Worm (Caenorhabditis elegans) whole organism, L4 larva: ENCODE measurements around the gene F59G1.4.
A peak's percentile ranks its signal among the peaks of the same experiment; 100 is the strongest.

Experiments used
- D1046.2 ChIP-seq: fragments of 200-800 bp; sonication (Bioruptor generic); IDR thresholded peaks from 2 replicates; pipeline ENCODE4 v1.3.6; 2022; ENCODE audit warnings: missing genetic modification characterization, missing compliant biosample characterization
- T20F7.1 ChIP-seq: fragments of 200-800 bp; sonication (Bioruptor generic); optimal IDR thresholded peaks from 2 replicates; lab custom pipeline; 2018; ENCODE audit warnings: mild to moderate bottlenecking, missing genetic modification characterization, missing compliant biosample characterization
- T26A8.4 ChIP-seq: fragments of 200-800 bp; sonication (Bioruptor generic); IDR thresholded peaks from 2 replicates; pipeline ENCODE4 v1.3.6; 2022; ENCODE audit warnings: missing genetic modification characterization, missing compliant biosample characterization
- Y105C5A.15 ChIP-seq: fragments of 200-800 bp; sonication (Bioruptor generic); IDR thresholded peaks from 2 replicates; pipeline ENCODE4 v1.3.6; 2022; ENCODE audit warnings: missing genetic modification characterization, missing compliant biosample characterization
- Y75B8A.6 ChIP-seq: fragments of 200-800 bp; sonication (Bioruptor generic); IDR thresholded peaks from 2 replicates; pipeline ENCODE4 v1.3.6; 2022; ENCODE audit warnings: missing genetic modification reagents, missing genetic modification characterization, missing compliant biosample characterization
- ZK337.2 ChIP-seq: fragments of 200-800 bp; sonication (Bioruptor generic); IDR thresholded peaks from 2 replicates; pipeline ENCODE4 v1.3.6; 2022; ENCODE audit warnings: missing genetic modification reagents, missing genetic modification characterization, missing compliant biosample characterization
- ZK546.5 ChIP-seq, 2 experiments: sonication (generic microtip); optimal IDR thresholded peaks; 2 replicates each; lab custom pipeline; 2017; ENCODE audit warnings: missing biosample characterization in 2 of 2, missing genetic modification characterization in 2 of 2
- aha-1 ChIP-seq: fragments of 150-350 bp; peaks from one replicate; lab custom pipeline; 2014; ENCODE audit warnings: missing biosample characterization, missing genetic modification characterization
- aly-2 ChIP-seq: sonication (generic microtip); optimal IDR thresholded peaks from 2 replicates; lab custom pipeline; 2018; ENCODE audit warnings: missing biosample characterization, missing genetic modification characterization
- ama-1 ChIP-seq: fragments of 150-350 bp; optimal IDR thresholded peaks from 2 replicates; lab custom pipeline; 2014; ENCODE audit warnings: inconsistent platforms, mixed read lengths
- arid-1 ChIP-seq: fragments of 200-800 bp; sonication (Bioruptor generic); conservative IDR thresholded peaks from 2 replicates; pipeline ENCODE4 v1.3.6; 2022; ENCODE audit warnings: missing genetic modification reagents, missing genetic modification characterization, missing compliant biosample characterization
- attf-4 ChIP-seq: sonication (generic microtip); optimal IDR thresholded peaks from 3 replicates; lab custom pipeline; 2017; ENCODE audit warnings: missing biosample characterization, missing genetic modification characterization
- ceh-20 ChIP-seq: fragments of 200-800 bp; sonication (Bioruptor generic); IDR thresholded peaks from 2 replicates; pipeline ENCODE4 v1.3.6; 2022; ENCODE audit warnings: missing genetic modification reagents, missing genetic modification characterization, missing compliant biosample characterization
- ceh-44 ChIP-seq: fragments of 200-800 bp; sonication (Bioruptor generic); IDR thresholded peaks from 2 replicates; pipeline ENCODE4 v1.3.6; 2022; ENCODE audit warnings: missing genetic modification reagents, missing genetic modification characterization, missing compliant biosample characterization
- ceh-62 ChIP-seq: sonication (generic microtip); optimal IDR thresholded peaks from 2 replicates; lab custom pipeline; 2017; ENCODE audit warnings: missing biosample characterization, missing genetic modification characterization
- ces-1 ChIP-seq: fragments of 150-350 bp; sonication (generic microtip); optimal IDR thresholded peaks from 4 replicates; lab custom pipeline; 2014; ENCODE audit warnings: missing biosample characterization, missing genetic modification reagents, missing genetic modification characterization
- ctbp-1 ChIP-seq: fragments of 200-800 bp; sonication (Bioruptor generic); IDR thresholded peaks from 2 replicates; pipeline ENCODE4 v1.3.6; 2022; ENCODE audit warnings: missing genetic modification reagents, missing genetic modification characterization, missing compliant biosample characterization
- daf-8 ChIP-seq: fragments of 200-800 bp; sonication (Bioruptor generic); IDR thresholded peaks from 2 replicates; pipeline ENCODE4 v1.3.6; 2022; ENCODE audit warnings: missing genetic modification characterization, missing compliant biosample characterization
- dmd-9 ChIP-seq: fragments of 200-800 bp; sonication (Bioruptor generic); IDR thresholded peaks from 2 replicates; pipeline ENCODE4 v1.3.6; 2022; ENCODE audit warnings: missing genetic modification reagents, missing genetic modification characterization, missing compliant biosample characterization
- dpl-1 ChIP-seq: fragments of 150-350 bp; optimal IDR thresholded peaks from 2 replicates; lab custom pipeline; 2014; ENCODE audit warnings: missing biosample characterization, missing genetic modification reagents, missing genetic modification characterization
- egl-43 ChIP-seq: fragments of 200-800 bp; sonication (Bioruptor generic); IDR thresholded peaks from 2 replicates; pipeline ENCODE4 v1.3.6; 2022; ENCODE audit warnings: missing genetic modification reagents, missing genetic modification characterization, missing compliant biosample characterization
- fkh-10 ChIP-seq: fragments of 150-350 bp; optimal IDR thresholded peaks from 2 replicates; lab custom pipeline; 2014; ENCODE audit warnings: missing biosample characterization, missing genetic modification reagents, missing genetic modification characterization
- gei-8 ChIP-seq: fragments of 200-800 bp; sonication (Bioruptor generic); optimal IDR thresholded peaks from 2 replicates; lab custom pipeline; 2018; ENCODE audit warnings: mild to moderate bottlenecking, missing genetic modification characterization, missing compliant biosample characterization
- hlh-11 ChIP-seq: fragments of 200-800 bp; sonication (Bioruptor generic); optimal IDR thresholded peaks from 2 replicates; lab custom pipeline; 2018; ENCODE audit warnings: mild to moderate bottlenecking, missing genetic modification characterization, missing compliant biosample characterization
- hlh-30 ChIP-seq: sonication (generic microtip); optimal IDR thresholded peaks from 2 replicates; lab custom pipeline; 2017; ENCODE audit warnings: antibody characterized with exemption, mild to moderate bottlenecking, missing genetic modification characterization, missing compliant biosample characterization; ENCODE audit not compliant: insufficient read depth
- hmg-1.1 ChIP-seq: fragments of 200-800 bp; sonication (Bioruptor generic); IDR thresholded peaks from 2 replicates; pipeline ENCODE4 v1.3.6; 2022; ENCODE audit warnings: missing genetic modification reagents, missing genetic modification characterization, missing compliant biosample characterization
- lin-1 ChIP-seq: fragments of 200-800 bp; sonication (Bioruptor generic); IDR thresholded peaks from 2 replicates; pipeline ENCODE4 v1.3.6; 2022; ENCODE audit warnings: missing genetic modification reagents, missing genetic modification characterization, missing compliant biosample characterization
- lin-13 ChIP-seq: fragments of 150-350 bp; optimal IDR thresholded peaks from 2 replicates; lab custom pipeline; 2014; ENCODE audit warnings: missing biosample characterization, missing genetic modification reagents, missing genetic modification characterization
- lin-38 ChIP-seq: fragments of 200-800 bp; sonication (Bioruptor generic); IDR thresholded peaks from 2 replicates; pipeline ENCODE4 v1.3.6; 2022; ENCODE audit warnings: missing genetic modification reagents, missing genetic modification characterization, missing compliant biosample characterization
- lsy-2 ChIP-seq, 2 experiments: fragments of 150-350 bp in 1 of 2; sonication (generic microtip) in 1 of 2; optimal IDR thresholded peaks; 2 replicates each; lab custom pipeline; 2014 to 2017; ENCODE audit warnings: missing biosample characterization in 2 of 2, missing genetic modification characterization in 2 of 2
- mes-2 ChIP-seq: sonication (generic microtip); optimal IDR thresholded peaks from 2 replicates; lab custom pipeline; 2016; ENCODE audit warnings: missing genotype, mild to moderate bottlenecking, missing genetic modification characterization, missing compliant biosample characterization; ENCODE audit not compliant: poor library complexity, severe bottlenecking
- nhr-11 ChIP-seq: fragments of 150-350 bp; optimal IDR thresholded peaks from 2 replicates; lab custom pipeline; 2014; ENCODE audit warnings: missing biosample characterization, missing genetic modification characterization
- nhr-237 ChIP-seq: sonication (generic microtip); optimal IDR thresholded peaks from 2 replicates; lab custom pipeline; 2017; ENCODE audit warnings: missing biosample characterization, missing genetic modification characterization
- nhr-41 ChIP-seq: fragments of 200-800 bp; sonication (Bioruptor generic); IDR thresholded peaks from 2 replicates; pipeline ENCODE4 v1.3.6; 2022; ENCODE audit warnings: missing genetic modification reagents, missing genetic modification characterization, missing compliant biosample characterization
- nhr-77 ChIP-seq: fragments of 150-350 bp; optimal IDR thresholded peaks from 2 replicates; lab custom pipeline; 2014; ENCODE audit warnings: missing biosample characterization, missing genetic modification characterization
- php-3 ChIP-seq: fragments of 200-800 bp; sonication (Bioruptor generic); IDR thresholded peaks from 2 replicates; pipeline ENCODE4 v1.3.6; 2022; ENCODE audit warnings: missing genetic modification reagents, missing genetic modification characterization, missing compliant biosample characterization
- rbr-2 ChIP-seq: sonication (generic microtip); optimal IDR thresholded peaks from 2 replicates; lab custom pipeline; 2016; ENCODE audit warnings: missing genotype, missing genetic modification characterization, missing compliant biosample characterization
- saeg-2 ChIP-seq: fragments of 200-800 bp; sonication (Bioruptor generic); IDR thresholded peaks from 2 replicates; pipeline ENCODE4 v1.3.6; 2022; ENCODE audit warnings: missing genetic modification reagents, missing genetic modification characterization, missing compliant biosample characterization
- sdz-12 ChIP-seq: fragments of 200-800 bp; sonication (Bioruptor generic); optimal IDR thresholded peaks from 2 replicates; lab custom pipeline; 2018; ENCODE audit warnings: mild to moderate bottlenecking, missing genetic modification characterization, missing compliant biosample characterization
- set-16 ChIP-seq: fragments of 200-800 bp; sonication (Bioruptor generic); IDR thresholded peaks from 2 replicates; pipeline ENCODE4 v1.3.6; 2022; ENCODE audit warnings: missing genetic modification reagents, missing genetic modification characterization, missing compliant biosample characterization
- spr-1 ChIP-seq: sonication (generic microtip); optimal IDR thresholded peaks from 2 replicates; lab custom pipeline; 2016; ENCODE audit warnings: mild to moderate bottlenecking, missing genetic modification characterization, missing compliant biosample characterization
- zip-2 ChIP-seq: fragments of 150-350 bp; optimal IDR thresholded peaks from 2 replicates; lab custom pipeline; 2014; ENCODE audit warnings: missing biosample characterization, missing genetic modification characterization

F59G1.4 gene

DNA sequence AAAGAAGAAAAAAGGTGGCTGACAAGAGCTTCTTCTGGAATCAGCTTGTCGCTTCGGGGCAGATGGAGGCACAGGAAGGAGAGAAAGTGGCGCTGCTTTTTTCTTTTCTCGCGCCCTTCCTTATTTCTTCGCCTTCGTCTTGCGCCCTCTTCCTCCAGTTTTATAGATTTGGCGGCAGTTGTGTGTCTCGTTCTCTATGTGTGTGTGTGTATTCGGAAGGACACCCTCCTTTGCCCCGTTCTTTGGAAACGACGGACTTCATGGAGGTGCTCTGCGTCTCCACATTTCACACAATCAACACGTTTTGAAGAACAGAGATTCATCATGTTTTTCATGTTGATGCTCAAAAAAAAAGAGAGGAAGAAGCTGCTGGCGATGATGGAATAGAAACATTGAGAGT, 52.7 kb downstream of the F59G1.4 start (continued):
- no peak for TF ChIP-seq ceh-44 (GFP tag; lab: Robert Waterston, UW)
- TF ChIP-seq egl-43 (GFP tag; lab: Robert Waterston, UW), result peak; percentile 29; the same call in 1 of the 2 replicates
- no peak for TF ChIP-seq gei-8 (GFP tag; lab: Kevin White, UChicago)
- TF ChIP-seq ama-1 (lab: Kevin White, UChicago), result no peak
- TF ChIP-seq daf-8 (GFP tag; lab: Robert Waterston, UW), result no peak
- TF ChIP-seq rbr-2, result peak; percentile 41
- TF ChIP-seq set-16 (GFP tag; lab: Robert Waterston, UW), result peak; percentile 44
- peak; percentile 31 to 53 for TF ChIP-seq lsy-2 (tag; optimal IDR thresholded peaks at IDR 0.05; lab: Kevin White, UChicago)
- TF ChIP-seq dmd-9 (GFP tag; lab: Robert Waterston, UW), result no peak
- no peak for TF ChIP-seq saeg-2
- TF ChIP-seq lin-1 (GFP tag; lab: Robert Waterston, UW), result no peak
- peak; percentile 23 for TF ChIP-seq hlh-30
- TF ChIP-seq ZK546.5 (tag; optimal IDR thresholded peaks at IDR 0.05; lab: Kevin White, UChicago), result no peak
- no peak for TF ChIP-seq lin-38 (GFP tag; lab: Robert Waterston, UW)
- TF ChIP-seq spr-1 (tag; lab: Kevin White, UChicago), result no peak
- no peak for TF ChIP-seq sdz-12 (GFP tag; lab: Kevin White, UChicago)
- TF ChIP-seq T20F7.1, result no peak
- TF ChIP-seq fkh-10, result peak; percentile 47
- TF ChIP-seq aly-2 (tag; lab: Kevin White, UChicago), result no peak
- no peak for TF ChIP-seq arid-1 (GFP tag; lab: Robert Waterston, UW)
- TF ChIP-seq php-3 (GFP tag; lab: Robert Waterston, UW), result no peak
- no peak for TF ChIP-seq ceh-62
- no peak for TF ChIP-seq dpl-1 (GFP tag; lab: Kevin White, UChicago)
- TF ChIP-seq lin-13 (GFP tag; lab: Kevin White, UChicago), result no peak

DNA sequence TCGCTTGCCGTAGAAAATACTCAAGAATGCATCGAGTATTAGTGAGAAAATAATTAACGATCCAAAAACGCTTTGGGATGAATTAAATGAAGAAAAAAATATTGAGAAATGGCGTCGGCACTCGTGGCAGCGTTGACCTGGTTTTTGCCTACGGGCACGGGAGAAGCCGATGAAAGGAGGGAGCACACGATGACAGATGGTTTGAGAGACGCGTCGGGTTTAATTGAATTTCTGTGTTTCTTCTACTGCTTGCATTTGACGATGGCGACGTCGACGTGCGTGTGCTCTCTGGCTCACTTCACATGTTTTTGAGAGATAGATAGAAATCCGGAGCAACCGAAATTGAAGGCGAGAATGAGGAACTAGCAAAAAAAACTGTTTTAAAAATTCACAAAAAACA, 54.7 kb downstream of the F59G1.4 start:
- TF ChIP-seq hlh-30, result peak; percentile 6
- TF ChIP-seq nhr-11 (tag; lab: Kevin White, UChicago), result no peak
- no peak for TF ChIP-seq D1046.2
- TF ChIP-seq hmg-1.1, result 0 out of 2 replicates have a peak, but pooled peaks have one; percentile 6
- no peak for TF ChIP-seq Y105C5A.15
- no peak for TF ChIP-seq ces-1 (GFP tag; lab: Kevin White, UChicago)
- no peak for TF ChIP-seq attf-4
- peak; percentile 55; the same call in 1 of the 2 replicates for TF ChIP-seq ctbp-1 (GFP tag; lab: Robert Waterston, UW)
- TF ChIP-seq ama-1 (lab: Kevin White, UChicago), result no peak
- no peak for TF ChIP-seq ZK337.2 (GFP tag; lab: Robert Waterston, UW)
- TF ChIP-seq aha-1 (tag; lab: Kevin White, UChicago), result peak; percentile 87
- no peak for TF ChIP-seq zip-2 (tag; lab: Kevin White, UChicago)
- no peak for TF ChIP-seq hlh-11 (tag; lab: Kevin White, UChicago)
- no peak for TF ChIP-seq nhr-41 (GFP tag; lab: Robert Waterston, UW)
- no peak for TF ChIP-seq nhr-77 (tag; lab: Kevin White, UChicago)
- no peak for TF ChIP-seq ceh-20 (GFP tag; lab: Robert Waterston, UW)
- TF ChIP-seq T26A8.4 (GFP tag; lab: Robert Waterston, UW), result no peak
- no peak for TF ChIP-seq Y75B8A.6 (GFP tag; lab: Robert Waterston, UW)
- no peak for TF ChIP-seq mes-2
- TF ChIP-seq nhr-237 (tag; lab: Kevin White, UChicago), result no peak
- TF ChIP-seq, all 104 proteins: peak for 4
